Fruit fly (Drosophila melanogaster): ENCODE results near the gene Etl1.

DNA sequence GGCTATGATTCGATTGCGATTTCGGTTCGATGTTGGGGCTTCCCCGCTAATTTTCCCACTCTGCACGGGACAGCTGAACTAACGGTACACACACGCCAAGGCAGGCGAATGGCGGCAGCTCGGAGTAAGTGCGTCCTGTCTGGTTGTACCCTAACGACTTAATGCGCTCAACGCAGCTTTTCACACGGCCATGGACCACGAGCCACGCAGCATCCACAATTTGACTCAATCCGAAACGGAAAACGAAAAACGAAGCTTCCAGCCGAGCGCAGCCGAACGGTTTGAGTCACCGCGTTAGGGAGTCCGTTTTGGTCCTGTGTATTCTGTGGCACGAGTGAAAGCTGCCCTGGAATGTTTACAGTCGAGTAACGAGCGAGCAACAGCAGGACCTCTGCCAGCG is 26.3 kb downstream of the Etl1 start, which contains the start of gene nAChRalpha6:
- TF ChIP-seq ey (GFP tag; optimal IDR thresholded peaks at IDR 0.05) (no peak), Hr78 (GFP tag; optimal IDR thresholded peaks at IDR 0.05) (no peak), Myc (optimal IDR thresholded peaks at IDR 0.05) (no peak)

Data from whole organism, wandering third instar larva.